Fruit fly (Drosophila melanogaster) whole organism, pupa: ENCODE results near the gene DEF8.

Experiments
- CG10348 ChIP-seq: fragments of 200-800 bp; sonication (Bioruptor generic); IDR thresholded peaks from 2 replicates; pipeline ENCODE4 v1.3.6; 2022; ENCODE audit warnings: missing biosample characterization, missing genetic modification characterization
- CG12605 ChIP-seq: fragments of 200-800 bp; sonication (Bioruptor generic); IDR thresholded peaks from 2 replicates; pipeline ENCODE4 v1.3.6; 2022; ENCODE audit warnings: missing biosample characterization, missing genetic modification characterization
- CG13204 ChIP-seq: fragments of 200-800 bp; sonication (Bioruptor generic); optimal IDR thresholded peaks from 2 replicates; lab custom pipeline; 2018; ENCODE audit warnings: missing biosample characterization, mild to moderate bottlenecking, missing genetic modification characterization, moderate library complexity
- CG14655 ChIP-seq: fragments of 200-800 bp; sonication (Bioruptor generic); optimal IDR thresholded peaks from 3 replicates; lab custom pipeline; 2017; ENCODE audit warnings: mild to moderate bottlenecking, missing biosample characterization, missing genetic modification reagents, missing genetic modification characterization
- CG15710 ChIP-seq: fragments of 200-800 bp; sonication (Bioruptor generic); optimal IDR thresholded peaks from 2 replicates; lab custom pipeline; 2018; ENCODE audit warnings: missing biosample characterization, mild to moderate bottlenecking, missing genetic modification characterization, moderate library complexity
- CG17806 ChIP-seq: fragments of 200-800 bp; sonication (Bioruptor generic); optimal IDR thresholded peaks from 2 replicates; lab custom pipeline; 2018; ENCODE audit warnings: missing biosample characterization, mild to moderate bottlenecking, missing genetic modification characterization, moderate library complexity
- CG32121 ChIP-seq: fragments of 200-800 bp; sonication (Bioruptor generic); IDR thresholded peaks from 2 replicates; pipeline ENCODE4 v1.3.6; 2022; ENCODE audit warnings: missing biosample characterization, missing genetic modification characterization
- CG34367 ChIP-seq: fragments of 200-800 bp; sonication (Bioruptor generic); optimal IDR thresholded peaks from 2 replicates; lab custom pipeline; 2018; ENCODE audit warnings: missing biosample characterization, mild to moderate bottlenecking, missing genetic modification characterization
- CG4496 ChIP-seq: fragments of 200-800 bp; sonication (Bioruptor generic); IDR thresholded peaks from 3 replicates; pipeline ENCODE4 v1.3.6; 2022; ENCODE audit warnings: missing biosample characterization, missing genetic modification characterization
- CG8159 ChIP-seq: fragments of 200-800 bp; sonication (Bioruptor generic); optimal IDR thresholded peaks from 3 replicates; lab custom pipeline; 2018; ENCODE audit warnings: missing biosample characterization, mild to moderate bottlenecking, missing genetic modification characterization, moderate library complexity
- CG8301 ChIP-seq: fragments of 200-800 bp; sonication (Bioruptor generic); optimal IDR thresholded peaks from 2 replicates; lab custom pipeline; 2018; ENCODE audit warnings: missing biosample characterization, mild to moderate bottlenecking, missing genetic modification characterization
- CG9948 ChIP-seq: fragments of 200-800 bp; sonication (Bioruptor generic); optimal IDR thresholded peaks from 2 replicates; lab custom pipeline; 2018; ENCODE audit warnings: missing biosample characterization, mild to moderate bottlenecking, missing genetic modification characterization, moderate library complexity
- D1 ChIP-seq: fragments of 200-800 bp; sonication (Bioruptor generic); optimal IDR thresholded peaks from 2 replicates; lab custom pipeline; 2018; ENCODE audit warnings: missing biosample characterization, mild to moderate bottlenecking, missing genetic modification characterization, moderate library complexity
- EcR ChIP-seq: fragments of 200-800 bp; sonication (Bioruptor generic); optimal IDR thresholded peaks from 3 replicates; lab custom pipeline; 2019; ENCODE audit warnings: missing biosample characterization, missing genetic modification characterization, mild to moderate bottlenecking, moderate library complexity, missing genetic modification reagents
- Ets98B ChIP-seq: fragments of 200-800 bp; sonication (Bioruptor generic); IDR thresholded peaks from 2 replicates; pipeline ENCODE4 v1.3.6; 2022; ENCODE audit warnings: missing biosample characterization, missing genetic modification characterization
- Pif1A ChIP-seq: fragments of 200-800 bp; sonication (Bioruptor generic); optimal IDR thresholded peaks from 3 replicates; lab custom pipeline; 2016; ENCODE audit warnings: missing biosample characterization, missing genetic modification characterization
- Pif1B ChIP-seq: fragments of 200-800 bp; sonication (Bioruptor generic); optimal IDR thresholded peaks from 3 replicates; lab custom pipeline; 2016; ENCODE audit warnings: missing biosample characterization, missing genetic modification characterization
- Snoo ChIP-seq: fragments of 200-800 bp; sonication (Bioruptor generic); optimal IDR thresholded peaks from 3 replicates; lab custom pipeline; 2017; ENCODE audit warnings: missing biosample characterization, mild to moderate bottlenecking, missing genetic modification characterization, inconsistent platforms
- fd96Ca ChIP-seq: fragments of 200-800 bp; sonication (Bioruptor generic); IDR thresholded peaks from 3 replicates; pipeline ENCODE4 v1.3.6; 2022; ENCODE audit warnings: missing biosample characterization, missing genetic modification characterization
- gl ChIP-seq: fragments of 200-800 bp; sonication (Bioruptor generic); optimal IDR thresholded peaks from 2 replicates; lab custom pipeline; 2018; ENCODE audit warnings: missing biosample characterization, mild to moderate bottlenecking, missing genetic modification characterization
- rn ChIP-seq: fragments of 200-800 bp; sonication (Bioruptor generic); IDR thresholded peaks from 2 replicates; pipeline ENCODE4 v1.3.6; 2022; ENCODE audit warnings: missing biosample characterization, missing genetic modification characterization

Gene DEF8

dm6 chr3L:12096799-12097662 is 34.9 kb upstream of the DEF8 start:
- TF ChIP-seq CG10348 (GFP tag; lab: Robert Waterston, UW) = no peak
- TF ChIP-seq CG17806 (tag; lab: Kevin White, UChicago) = peak; percentile 46
- TF ChIP-seq Pif1A (GFP tag; lab: Kevin White, UChicago) = peak; percentile 29
- peak; percentile 39; the same call in 1 of the 2 replicates for TF ChIP-seq Ets98B (GFP tag; lab: Robert Waterston, UW)
- TF ChIP-seq CG9948 (tag; lab: Kevin White, UChicago) = peak; percentile 50
- TF ChIP-seq Snoo (tag; lab: Kevin White, UChicago) = peak; percentile 15
- peak; percentile 74 for TF ChIP-seq CG14655
- TF ChIP-seq D1 (tag; lab: Kevin White, UChicago) = no peak
- TF ChIP-seq CG8301 (tag; lab: Kevin White, UChicago) = peak; percentile 59
- no peak for TF ChIP-seq fd96Ca
- TF ChIP-seq gl (tag; lab: Kevin White, UChicago) = no peak
- no peak for TF ChIP-seq CG32121 (GFP tag; lab: Robert Waterston, UW)
- TF ChIP-seq CG34367 (tag; lab: Kevin White, UChicago) = no peak
- peak; percentile 74 for TF ChIP-seq CG8159 (tag; lab: Kevin White, UChicago)
- 0 out of 2 replicates have a peak, but pooled peaks have one; percentile 36 for TF ChIP-seq CG12605
- TF ChIP-seq EcR = no peak
- TF ChIP-seq CG4496 = peak; percentile 51; the same call in 2 of the 3 replicates
- no peak for TF ChIP-seq rn (GFP tag; lab: Robert Waterston, UW)
- TF ChIP-seq CG13204 (GFP tag; lab: Kevin White, UChicago) = no peak
- peak; percentile 24 for TF ChIP-seq Pif1B (GFP tag; lab: Kevin White, UChicago)
- TF ChIP-seq CG15710 = peak; percentile 66

- TF ChIP-seq CG10348 (GFP tag; lab: Robert Waterston, UW) = no peak
- TF ChIP-seq Pif1B (GFP tag; lab: Kevin White, UChicago) = no peak
- TF ChIP-seq CG4496 = peak; percentile 26; the same call in 2 of the 3 replicates
- TF ChIP-seq fd96Ca = 0 out of 3 replicates have a peak, but pooled peaks have one; percentile 6
- TF ChIP-seq EcR = no peak
- TF ChIP-seq CG13204 (GFP tag; lab: Kevin White, UChicago) = peak; percentile 27
- TF ChIP-seq CG32121 (GFP tag; lab: Robert Waterston, UW) = no peak
- peak; percentile 64 for TF ChIP-seq D1 (tag; lab: Kevin White, UChicago)
- TF ChIP-seq Pif1A (GFP tag; lab: Kevin White, UChicago) = peak; percentile 8
- peak; percentile 81 for TF ChIP-seq CG15710
- TF ChIP-seq CG17806 (tag; lab: Kevin White, UChicago) = peak; percentile 59
- peak; percentile 31 for TF ChIP-seq Snoo (tag; lab: Kevin White, UChicago)
- no peak for TF ChIP-seq CG8301 (tag; lab: Kevin White, UChicago)
- no peak for TF ChIP-seq Ets98B (GFP tag; lab: Robert Waterston, UW)
- peak; percentile 87 for TF ChIP-seq CG8159 (tag; lab: Kevin White, UChicago)
- no peak for TF ChIP-seq CG12605
- peak; percentile 71 for TF ChIP-seq CG9948 (tag; lab: Kevin White, UChicago)
- peak; percentile 16 for TF ChIP-seq gl (tag; lab: Kevin White, UChicago)
- no peak for TF ChIP-seq rn (GFP tag; lab: Robert Waterston, UW)
- peak; percentile 37 for TF ChIP-seq CG34367 (tag; lab: Kevin White, UChicago)
- peak; percentile 43 for TF ChIP-seq CG14655
Measured at dm6 chr3L:12099329-12100031, 32.5 kb upstream of the DEF8 start.

DNA sequence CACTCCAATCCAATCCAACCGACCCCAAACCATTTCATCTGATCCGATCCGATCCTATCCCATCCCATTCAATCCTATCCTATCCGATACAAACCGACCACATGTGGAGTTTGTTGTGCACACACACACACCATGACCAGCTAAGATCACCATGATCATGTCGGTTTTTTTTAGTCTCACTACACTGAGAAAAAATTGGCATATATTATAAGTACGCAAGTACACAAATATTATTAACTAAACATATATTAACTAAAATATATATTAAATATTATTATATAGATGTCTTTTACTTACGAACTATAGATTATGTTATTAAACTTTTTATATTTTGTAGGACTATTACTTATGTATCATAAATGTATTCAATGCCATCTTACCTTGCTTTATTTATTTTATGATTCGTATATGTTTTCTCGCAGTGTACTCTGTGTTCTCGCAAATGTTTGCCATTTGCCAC is 30.0 kb upstream of the DEF8 start:
- TF ChIP-seq CG10348 (GFP tag; lab: Robert Waterston, UW) (no peak), EcR (no peak), CG13204 (GFP tag; lab: Kevin White, UChicago) (no peak), fd96Ca (0 out of 3 replicates have a peak, but pooled peaks have one; percentile 6), CG32121 (GFP tag; lab: Robert Waterston, UW) (no peak), Pif1B (GFP tag; lab: Kevin White, UChicago) (peak; percentile 18), CG4496 (no peak), CG17806 (tag; lab: Kevin White, UChicago) (peak; percentile 67), CG8159 (tag; lab: Kevin White, UChicago) (peak; percentile 82), CG12605 (0 out of 2 replicates have a peak, but pooled peaks have one; percentile 44), CG34367 (tag; lab: Kevin White, UChicago) (peak; percentile 57), Ets98B (GFP tag; lab: Robert Waterston, UW) (peak; percentile 41; the same call in 1 of the 2 replicates), CG8301 (tag; lab: Kevin White, UChicago) (peak; percentile 83), CG9948 (tag; lab: Kevin White, UChicago) (peak; percentile 82), rn (GFP tag; lab: Robert Waterston, UW) (no peak), CG15710 (peak; percentile 78), Snoo (tag; lab: Kevin White, UChicago) (peak; percentile 35), gl (tag; lab: Kevin White, UChicago) (no peak), CG14655 (peak; percentile 85), Pif1A (GFP tag; lab: Kevin White, UChicago) (peak; percentile 32), D1 (tag; lab: Kevin White, UChicago) (peak; percentile 65)

DNA sequence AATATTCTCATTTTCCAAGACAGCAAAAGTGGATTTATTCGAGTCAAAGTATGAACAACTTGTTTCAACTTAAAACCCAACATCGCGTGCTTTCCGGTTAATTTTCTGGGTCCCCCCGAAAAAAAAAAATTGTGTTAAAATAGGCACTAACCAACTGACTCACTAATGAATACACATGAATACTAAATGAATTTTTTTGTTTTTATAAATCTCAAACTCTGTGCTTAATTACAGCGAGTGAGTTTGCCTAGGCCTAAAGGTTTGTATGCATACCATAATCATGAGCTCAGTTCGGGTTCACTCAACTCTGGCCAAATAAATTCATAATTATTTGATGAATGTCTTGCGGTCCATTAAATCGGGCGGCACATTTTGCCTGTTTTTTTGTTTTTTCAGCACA is 24.6 kb upstream of the DEF8 start:
- no peak for TF ChIP-seq CG8301 (tag; lab: Kevin White, UChicago)
- no peak for TF ChIP-seq Snoo (tag; lab: Kevin White, UChicago)
- TF ChIP-seq CG4496 = no peak
- no peak for TF ChIP-seq CG8159 (tag; lab: Kevin White, UChicago)
- TF ChIP-seq CG10348 (GFP tag; lab: Robert Waterston, UW) = no peak
- no peak for TF ChIP-seq EcR
- no peak for TF ChIP-seq fd96Ca
- TF ChIP-seq CG9948 (tag; lab: Kevin White, UChicago) = no peak
- TF ChIP-seq CG32121 (GFP tag; lab: Robert Waterston, UW) = no peak
- no peak for TF ChIP-seq Ets98B (GFP tag; lab: Robert Waterston, UW)
- TF ChIP-seq CG15710 = no peak
